Worm (Caenorhabditis elegans) whole organism, late embryonic: ENCODE results near the gene inx-1.

Source experiments
- C38D4.7 ChIP-seq: fragments of 200-800 bp; sonication (Bioruptor generic); optimal IDR thresholded peaks from 2 replicates; lab custom pipeline; 2018; ENCODE audit warnings: mild to moderate bottlenecking, missing genetic modification characterization, moderate library complexity, missing compliant biosample characterization
- F13H6.1 ChIP-seq: sonication (generic microtip); optimal IDR thresholded peaks from 2 replicates; lab custom pipeline; 2016; ENCODE audit warnings: missing genetic modification characterization, missing compliant biosample characterization
- K02D7.2 ChIP-seq: sonication (generic microtip); optimal IDR thresholded peaks from 2 replicates; lab custom pipeline; 2017; ENCODE audit warnings: mild to moderate bottlenecking, missing genetic modification characterization, missing compliant biosample characterization
- K09A11.1 ChIP-seq: sonication (generic microtip); optimal IDR thresholded peaks from 2 replicates; lab custom pipeline; 2017; ENCODE audit warnings: antibody characterized with exemption, mild to moderate bottlenecking, missing genetic modification characterization, missing compliant biosample characterization; ENCODE audit not compliant: insufficient read depth
- T23F11.4 ChIP-seq: fragments of 200-800 bp; sonication (Bioruptor generic); optimal IDR thresholded peaks from 2 replicates; lab custom pipeline; 2018; ENCODE audit warnings: mild to moderate bottlenecking, missing genetic modification characterization, missing compliant biosample characterization
- ahr-1 ChIP-seq: sonication (generic microtip); optimal IDR thresholded peaks from 2 replicates; lab custom pipeline; 2016; ENCODE audit warnings: missing genetic modification characterization, missing compliant biosample characterization
- ceh-18 ChIP-seq: sonication (generic microtip); optimal IDR thresholded peaks from 2 replicates; lab custom pipeline; 2016; ENCODE audit warnings: missing genetic modification characterization, missing compliant biosample characterization
- ceh-19 ChIP-seq: fragments of 200-800 bp; sonication (Bioruptor generic); optimal IDR thresholded peaks from 2 replicates; lab custom pipeline; 2018; ENCODE audit warnings: mild to moderate bottlenecking, missing genetic modification characterization, missing compliant biosample characterization
- ceh-22 ChIP-seq: sonication (generic microtip); optimal IDR thresholded peaks from 2 replicates; lab custom pipeline; 2017; ENCODE audit warnings: missing biosample characterization, missing genetic modification characterization
- ceh-30 ChIP-seq: fragments of 150-350 bp; optimal IDR thresholded peaks from 2 replicates; lab custom pipeline; 2014; ENCODE audit warnings: missing biosample characterization, missing genetic modification characterization
- ceh-34 ChIP-seq: sonication (generic microtip); optimal IDR thresholded peaks from 2 replicates; lab custom pipeline; 2016; ENCODE audit warnings: mild to moderate bottlenecking, missing genetic modification characterization, missing compliant biosample characterization
- ceh-45 ChIP-seq: fragments of 200-800 bp; sonication (Bioruptor generic); IDR thresholded peaks from 2 replicates; pipeline ENCODE4 v1.3.6; 2022; ENCODE audit warnings: missing genetic modification reagents, missing genetic modification characterization, missing compliant biosample characterization
- ceh-6 ChIP-seq: fragments of 200-800 bp; sonication (Bioruptor generic); optimal IDR thresholded peaks from 2 replicates; lab custom pipeline; 2018; ENCODE audit warnings: mild to moderate bottlenecking, missing genetic modification characterization, missing compliant biosample characterization
- ceh-9 ChIP-seq: sonication (generic microtip); optimal IDR thresholded peaks from 2 replicates; lab custom pipeline; 2016; ENCODE audit warnings: mild to moderate bottlenecking, missing genetic modification characterization, inconsistent platforms, missing compliant biosample characterization
- dmd-4 ChIP-seq: sonication (generic microtip); optimal IDR thresholded peaks from 2 replicates; lab custom pipeline; 2016; ENCODE audit warnings: borderline replicate concordance, missing genetic modification characterization, missing compliant biosample characterization
- elt-2 ChIP-seq: sonication (generic microtip); optimal IDR thresholded peaks from 2 replicates; lab custom pipeline; 2016; ENCODE audit warnings: missing genetic modification reagents, missing genetic modification characterization, missing compliant biosample characterization
- ets-4 ChIP-seq: sonication (generic microtip); optimal IDR thresholded peaks from 2 replicates; lab custom pipeline; 2016; ENCODE audit warnings: missing genetic modification characterization, missing compliant biosample characterization
- fkh-10 ChIP-seq: fragments of 150-350 bp; optimal IDR thresholded peaks from 2 replicates; lab custom pipeline; 2014; ENCODE audit warnings: missing biosample characterization, missing genetic modification reagents, missing genetic modification characterization
- hlh-13 ChIP-seq: fragments of 200-800 bp; sonication (Bioruptor generic); optimal IDR thresholded peaks from 2 replicates; lab custom pipeline; 2018; ENCODE audit warnings: mild to moderate bottlenecking, missing genetic modification characterization, missing compliant biosample characterization
- hlh-15 ChIP-seq: sonication (generic microtip); optimal IDR thresholded peaks from 2 replicates; lab custom pipeline; 2016; ENCODE audit warnings: missing genetic modification characterization, missing compliant biosample characterization
- hlh-8 ChIP-seq: sonication (generic microtip); optimal IDR thresholded peaks from 2 replicates; lab custom pipeline; 2016; ENCODE audit warnings: missing genotype, missing genetic modification characterization, missing compliant biosample characterization
- nfya-1 ChIP-seq: sonication (generic microtip); optimal IDR thresholded peaks from 2 replicates; lab custom pipeline; 2017; ENCODE audit warnings: missing genetic modification characterization, mild to moderate bottlenecking, missing compliant biosample characterization, antibody characterized with exemption, moderate library complexity
- nhr-11 ChIP-seq: fragments of 150-350 bp; optimal IDR thresholded peaks from 2 replicates; lab custom pipeline; 2014; ENCODE audit warnings: missing biosample characterization, missing genetic modification characterization
- npax-4 ChIP-seq: sonication (generic microtip); optimal IDR thresholded peaks from 2 replicates; lab custom pipeline; 2016; ENCODE audit warnings: missing genetic modification characterization, missing compliant biosample characterization
- odd-2 ChIP-seq: sonication (generic microtip); optimal IDR thresholded peaks from 2 replicates; lab custom pipeline; 2017; ENCODE audit warnings: antibody characterized with exemption, mild to moderate bottlenecking, missing genetic modification characterization, missing compliant biosample characterization
- pag-3 ChIP-seq: sonication (generic microtip); optimal IDR thresholded peaks from 2 replicates; lab custom pipeline; 2016; ENCODE audit warnings: missing compliant biosample characterization, missing genetic modification characterization, borderline replicate concordance
- pha-4 ChIP-seq: fragments of 150-350 bp; optimal IDR thresholded peaks from 2 replicates; lab custom pipeline; 2018; ENCODE audit warnings: missing biosample characterization, missing genetic modification reagents, missing genetic modification characterization
- pqm-1 ChIP-seq: sonication (generic microtip); optimal IDR thresholded peaks from 2 replicates; lab custom pipeline; 2016; ENCODE audit warnings: missing genetic modification characterization, missing compliant biosample characterization
- pros-1 ChIP-seq: fragments of 150-350 bp; optimal IDR thresholded peaks from 2 replicates; lab custom pipeline; 2014; ENCODE audit warnings: missing biosample characterization, missing genetic modification reagents, missing genetic modification characterization
- ref-2 ChIP-seq: sonication (generic microtip); optimal IDR thresholded peaks from 2 replicates; lab custom pipeline; 2016; ENCODE audit warnings: missing genetic modification characterization, missing compliant biosample characterization
- sox-2 ChIP-seq: fragments of 200-800 bp; sonication (Bioruptor generic); IDR thresholded peaks from 2 replicates; pipeline ENCODE4 v1.3.6; 2022; ENCODE audit warnings: missing genetic modification reagents, missing genetic modification characterization, missing compliant biosample characterization
- syd-9 ChIP-seq: sonication (generic microtip); optimal IDR thresholded peaks from 2 replicates; lab custom pipeline; 2016; ENCODE audit warnings: mild to moderate bottlenecking, missing genetic modification characterization, moderate library complexity, missing compliant biosample characterization
- tbx-7 ChIP-seq: sonication (generic microtip); optimal IDR thresholded peaks from 2 replicates; lab custom pipeline; 2016; ENCODE audit warnings: missing genotype, missing genetic modification characterization, missing compliant biosample characterization
- unc-3 ChIP-seq, 2 experiments: fragments of 200-800 bp in 1 of 2; sonication (Bioruptor generic) in 1 of 2; sonication (generic microtip) in 1 of 2; conservative IDR thresholded peaks in 1 of 2; optimal IDR thresholded peaks in 1 of 2; 2 replicates each; pipeline versions ENCODE4 v1.3.6 to Lab custom; 2016 to 2022; ENCODE audit warnings: missing compliant biosample characterization in 2 of 2, missing genetic modification characterization in 2 of 2, missing genetic modification reagents in 1 of 2
- unc-42 ChIP-seq: sonication (generic microtip); optimal IDR thresholded peaks from 2 replicates; lab custom pipeline; 2016; ENCODE audit warnings: missing genotype, missing genetic modification characterization, missing compliant biosample characterization
- unc-55 ChIP-seq: sonication (generic microtip); optimal IDR thresholded peaks from 2 replicates; lab custom pipeline; 2017; ENCODE audit warnings: missing biosample characterization, missing genetic modification reagents, missing genetic modification characterization
- zip-5 ChIP-seq: sonication (generic microtip); optimal IDR thresholded peaks from 2 replicates; lab custom pipeline; 2016; ENCODE audit warnings: missing genetic modification characterization, missing compliant biosample characterization

Gene inx-1

DNA sequence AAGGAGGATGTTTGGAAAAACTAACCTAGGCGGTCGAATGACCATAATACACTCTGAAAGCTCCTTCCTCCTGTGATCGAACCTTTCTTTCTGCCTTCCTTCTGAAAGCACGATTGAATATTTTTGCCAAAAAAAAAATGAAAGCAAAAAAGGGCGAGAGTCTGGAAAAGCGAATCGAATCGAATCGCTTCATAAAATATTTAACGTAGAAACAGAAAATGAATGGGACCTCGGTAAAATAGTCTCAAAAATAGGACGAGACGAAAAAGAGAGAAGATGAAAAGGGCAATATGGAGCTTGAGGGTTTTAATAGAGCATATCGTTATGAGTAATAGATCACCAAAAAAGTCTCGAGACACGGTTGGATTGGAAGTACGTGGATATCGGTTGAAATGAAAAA lies at the start of gene inx-1:
Gene inx-1 (minus strand): TSS at position 101 of the 400 bp plus-strand sequence.
- TF ChIP-seq tbx-7 (no peak), unc-42 (tag; lab: Kevin White, UChicago) (no peak), fkh-10 (no peak), pros-1 (no peak), ceh-45 (GFP tag; lab: Robert Waterston, UW) (no peak), nhr-11 (no peak), ahr-1 (no peak), syd-9 (tag; lab: Kevin White, UChicago) (no peak), hlh-13 (GFP tag; lab: Kevin White, UChicago) (no peak), K02D7.2 (tag; lab: Kevin White, UChicago) (no peak), ets-4 (tag; lab: Kevin White, UChicago) (no peak), ceh-22 (tag; lab: Kevin White, UChicago) (no peak), ceh-9 (tag; lab: Kevin White, UChicago) (no peak), pag-3 (tag; lab: Kevin White, UChicago) (no peak), dmd-4 (tag; lab: Kevin White, UChicago) (no peak), elt-2 (no peak), ceh-18 (tag; lab: Kevin White, UChicago) (no peak), ref-2 (tag; lab: Kevin White, UChicago) (no peak), pha-4 (tag; lab: Kevin White, UChicago) (no peak), hlh-8 (tag; lab: Kevin White, UChicago) (no peak)

- no peak for TF ChIP-seq K09A11.1 (tag; lab: Kevin White, UChicago)
- no peak for TF ChIP-seq hlh-15 (tag; lab: Kevin White, UChicago)
- TF ChIP-seq tbx-7 = no peak
- no peak for TF ChIP-seq F13H6.1 (tag; lab: Kevin White, UChicago)
- TF ChIP-seq ceh-6 = no peak
- TF ChIP-seq T23F11.4 (GFP tag; lab: Kevin White, UChicago) = no peak
Measured at ce11 chrX:7005919-7006318, 49.7 kb upstream of the inx-1 start.

DNA sequence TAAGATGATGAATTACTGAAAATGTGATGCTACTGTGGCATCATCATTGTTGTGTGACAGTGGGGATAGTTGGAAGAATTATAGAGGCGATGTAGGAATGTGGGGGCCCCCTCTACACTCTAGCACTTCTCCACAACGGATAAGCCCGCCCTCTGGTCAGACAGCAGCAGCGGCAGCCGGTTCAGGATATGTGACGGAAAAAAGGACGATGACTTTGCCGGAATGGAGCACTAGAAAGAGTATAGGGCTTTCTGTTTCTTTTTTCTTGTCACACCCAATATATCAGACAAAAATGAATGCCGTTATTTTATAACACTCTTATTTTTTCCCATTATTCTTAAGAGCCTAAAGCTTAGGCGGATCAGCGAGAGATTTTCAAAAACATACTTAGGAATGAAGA lies 49.3 kb upstream of the inx-1 start, which contains the start of gene tyra-2:
Gene tyra-2 (minus strand): TSS at position 101 of the 400 bp plus-strand sequence.
- no peak for TF ChIP-seq npax-4 (tag; lab: Kevin White, UChicago)

DNA sequence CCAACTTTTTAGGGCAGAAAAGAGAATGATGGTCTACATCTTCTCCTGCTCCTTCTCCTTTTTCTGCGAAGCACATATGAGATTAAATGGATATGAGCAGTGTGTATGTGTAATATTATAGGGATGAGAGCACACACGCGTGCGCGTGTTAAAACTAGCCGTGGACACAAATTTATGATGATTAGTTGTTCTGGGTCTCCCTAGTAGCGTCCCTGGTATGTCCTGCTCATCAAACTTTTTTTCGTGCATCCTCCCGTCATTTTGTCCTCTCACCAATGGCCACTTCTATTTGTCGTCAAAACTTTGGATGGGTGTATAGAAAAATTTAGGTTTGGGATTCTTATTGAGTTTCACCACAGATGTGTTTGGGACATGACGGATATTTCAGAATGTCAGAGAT lies 45.7 kb upstream of the inx-1 start:
- TF ChIP-seq pqm-1 (no peak), nfya-1 (tag; lab: Kevin White, UChicago) (no peak), zip-5 (tag; lab: Kevin White, UChicago) (no peak), tbx-7 (no peak), ceh-22 (tag; lab: Kevin White, UChicago) (no peak), unc-3 (GFP tag; conservative IDR thresholded peaks at IDR 0.05; lab: Robert Waterston, UW) (no peak), unc-3 (tag; optimal IDR thresholded peaks at IDR 0.05; lab: Kevin White, UChicago) (no peak), dmd-4 (tag; lab: Kevin White, UChicago) (no peak), ets-4 (tag; lab: Kevin White, UChicago) (no peak)
- TF ChIP-seq, all 69 proteins: peak for 0

ce11 chrX:6996448-6996847 lies 40.2 kb upstream of the inx-1 start, which contains the start of the genes F01E11.20 and tsp-16:
Gene F01E11.20 (minus strand): TSS chrX:6996548.
Gene tsp-16 (minus strand): TSS chrX:6996620.
- TF ChIP-seq ceh-34 (peak; percentile 17), pqm-1 (no peak)

ce11 chrX:6991427-6991826 lies 35.2 kb upstream of the inx-1 start, which contains the start of gene ugt-57:
Gene ugt-57 (plus strand): TSS chrX:6991727.
- no peak for TF ChIP-seq ceh-19 (GFP tag; lab: Kevin White, UChicago)
- no peak for TF ChIP-seq pag-3 (tag; lab: Kevin White, UChicago)
- no peak for TF ChIP-seq ceh-18 (tag; lab: Kevin White, UChicago)
- TF ChIP-seq pqm-1 = no peak
- no peak for TF ChIP-seq syd-9 (tag; lab: Kevin White, UChicago)
- TF ChIP-seq ceh-30 (tag; lab: Kevin White, UChicago) = no peak
- TF ChIP-seq unc-55 = no peak
- TF ChIP-seq C38D4.7 (GFP tag; lab: Kevin White, UChicago) = no peak
- TF ChIP-seq odd-2 = no peak
- no peak for TF ChIP-seq sox-2 (GFP tag; lab: Robert Waterston, UW)
- TF ChIP-seq ets-4 (tag; lab: Kevin White, UChicago) = no peak
- TF ChIP-seq pha-4 (tag; lab: Kevin White, UChicago) = no peak
- TF ChIP-seq, all 69 proteins: peak for 0
